Fruit fly (Drosophila melanogaster) whole organism, wandering third instar larva: ENCODE measurements around the gene RpL9.
A peak's percentile ranks its signal among the peaks of the same experiment; 100 is the strongest.

ENCODE experiments used
- Abd-B ChIP-seq: fragments of >200 bp; optimal IDR thresholded peaks from 2 replicates; lab custom pipeline; 2017; ENCODE audit warnings: missing biosample characterization, missing genetic modification characterization
- CG32264 ChIP-seq: fragments of 200-800 bp; sonication (Bioruptor generic); optimal IDR thresholded peaks from 2 replicates; lab custom pipeline; 2016; ENCODE audit warnings: missing biosample characterization, missing genetic modification characterization
- CG9705 ChIP-seq: fragments of 200-800 bp; sonication (Bioruptor generic); optimal IDR thresholded peaks from 2 replicates; lab custom pipeline; 2018; ENCODE audit warnings: missing biosample characterization, mild to moderate bottlenecking, missing genetic modification characterization
- CrebA ChIP-seq: fragments of 200-800 bp; sonication (Bioruptor generic); optimal IDR thresholded peaks from 2 replicates; lab custom pipeline; 2016; ENCODE audit warnings: missing biosample characterization, mild to moderate bottlenecking, missing genetic modification characterization, borderline replicate concordance
- Dfd ChIP-seq: fragments of >200 bp; optimal IDR thresholded peaks from 2 replicates; lab custom pipeline; 2017; ENCODE audit warnings: missing biosample characterization, missing genetic modification characterization
- Dif ChIP-seq: fragments of 200-275, 200-300 bp; sonication (Bioruptor generic); optimal IDR thresholded peaks from 2 replicates; lab custom pipeline; 2018; ENCODE audit warnings: missing biosample characterization, missing genetic modification characterization; ENCODE audit not compliant: partially characterized antibody
- GATAd ChIP-seq: sonication (Bioruptor generic); optimal IDR thresholded peaks from 2 replicates; lab custom pipeline; 2016; ENCODE audit warnings: missing biosample characterization, missing genetic modification characterization
- HLH106 ChIP-seq: fragments of 200-800 bp; optimal IDR thresholded peaks from 3 replicates; lab custom pipeline; 2019; ENCODE audit warnings: missing biosample characterization, mild to moderate bottlenecking, missing genetic modification characterization, moderate library complexity
- Hnf4 ChIP-seq: fragments of 200-800 bp; sonication (Bioruptor generic); optimal IDR thresholded peaks from 2 replicates; lab custom pipeline; 2016; ENCODE audit warnings: missing biosample characterization, mild to moderate bottlenecking, missing genetic modification characterization
- Hr78 ChIP-seq: fragments of >200 bp; optimal IDR thresholded peaks from 2 replicates; lab custom pipeline; 2017; ENCODE audit warnings: missing biosample characterization, missing genetic modification characterization
- Hr83 ChIP-seq: fragments of 200-300 bp; sonication (Bioruptor generic); optimal IDR thresholded peaks from 2 replicates; lab custom pipeline; 2016; ENCODE audit warnings: missing biosample characterization, mild to moderate bottlenecking, missing genetic modification characterization, moderate library complexity; ENCODE audit not compliant: poor library complexity, severe bottlenecking
- Jra ChIP-seq: sonication (Bioruptor generic); optimal IDR thresholded peaks from 2 replicates; lab custom pipeline; 2016; ENCODE audit warnings: missing biosample characterization, missing genetic modification characterization
- Mio ChIP-seq: sonication (Bioruptor generic); optimal IDR thresholded peaks from 2 replicates; lab custom pipeline; 2016; ENCODE audit warnings: missing biosample characterization, missing genetic modification characterization
- Myc ChIP-seq: fragments of >200 bp; optimal IDR thresholded peaks from 2 replicates; lab custom pipeline; 2017
- N ChIP-seq: fragments of >200 bp; optimal IDR thresholded peaks from 2 replicates; lab custom pipeline; 2018; ENCODE audit warnings: missing biosample characterization, missing external identifiers, missing genetic modification characterization
- OdsH ChIP-seq: fragments of 200-800 bp; sonication (Bioruptor generic); optimal IDR thresholded peaks from 2 replicates; lab custom pipeline; 2016; ENCODE audit warnings: missing biosample characterization, mild to moderate bottlenecking, missing genetic modification characterization
- Rel ChIP-seq, 2 experiments: fragments of 200-800 bp; sonication (Bioruptor generic) in 1 of 2; optimal IDR thresholded peaks; 2 replicates in 1 of 2; 3 replicates in 1 of 2; lab custom pipeline; 2016 to 2019; ENCODE audit warnings: mild to moderate bottlenecking in 2 of 2, missing biosample characterization in 2 of 2, missing genetic modification characterization in 2 of 2, moderate library complexity in 1 of 2
- Sp1 ChIP-seq: fragments of 200-800 bp; sonication (Bioruptor generic); optimal IDR thresholded peaks from 3 replicates; lab custom pipeline; 2019; ENCODE audit warnings: missing biosample characterization, mild to moderate bottlenecking, missing genetic modification characterization, moderate library complexity
- Vsx2 ChIP-seq: fragments of 200-300, 225-300 bp; sonication (Bioruptor generic); optimal IDR thresholded peaks from 2 replicates; lab custom pipeline; 2018; ENCODE audit warnings: missing biosample characterization, missing genetic modification characterization; ENCODE audit not compliant: partially characterized antibody
- br ChIP-seq: fragments of 200-800 bp; sonication (Bioruptor generic); optimal IDR thresholded peaks from 2 replicates; lab custom pipeline; 2016; ENCODE audit warnings: missing biosample characterization, missing genetic modification characterization
- brk ChIP-seq: fragments of 200-800 bp; sonication (Bioruptor generic); optimal IDR thresholded peaks from 2 replicates; lab custom pipeline; 2016; ENCODE audit warnings: missing biosample characterization, mild to moderate bottlenecking, missing genetic modification characterization
- dl ChIP-seq, 2 experiments: fragments of 175-275, 200-275 bp in 1 of 2; fragments of 200-275 bp in 1 of 2; sonication (Bioruptor generic); optimal IDR thresholded peaks; lab custom pipeline; 2018; ENCODE audit warnings: mild to moderate bottlenecking in 2 of 2, missing biosample characterization in 2 of 2, missing genetic modification characterization in 2 of 2, moderate library complexity in 2 of 2; ENCODE audit not compliant: partially characterized antibody in 2 of 2, insufficient read depth in 1 of 2
- dmrt93B ChIP-seq: fragments of 200-800 bp; sonication (Bioruptor generic); optimal IDR thresholded peaks from 2 replicates; lab custom pipeline; 2018; ENCODE audit warnings: missing biosample characterization, mild to moderate bottlenecking, missing genetic modification characterization
- dsf ChIP-seq: sonication (Bioruptor generic); optimal IDR thresholded peaks from 2 replicates; lab custom pipeline; 2016; ENCODE audit warnings: missing biosample characterization, missing genetic modification characterization, borderline replicate concordance
- ey ChIP-seq: fragments of 200-800 bp; sonication (Bioruptor generic); optimal IDR thresholded peaks from 2 replicates; lab custom pipeline; 2016; ENCODE audit warnings: missing biosample characterization, missing genetic modification characterization
- foxo ChIP-seq, 2 experiments: fragments of 200-800 bp; sonication (Bioruptor generic); optimal IDR thresholded peaks; 2 replicates in 1 of 2; 3 replicates in 1 of 2; lab custom pipeline; 2016 to 2017; ENCODE audit warnings: missing biosample characterization in 2 of 2, missing genetic modification characterization in 2 of 2
- fru ChIP-seq: fragments of 200-800 bp; sonication (Bioruptor generic); optimal IDR thresholded peaks from 3 replicates; lab custom pipeline; 2016; ENCODE audit warnings: missing biosample characterization, mild to moderate bottlenecking, missing genetic modification characterization
- h ChIP-seq: fragments of 200-800 bp; sonication (Bioruptor generic); optimal IDR thresholded peaks from 3 replicates; lab custom pipeline; 2016; ENCODE audit warnings: missing biosample characterization, mild to moderate bottlenecking, missing genetic modification characterization
- jim ChIP-seq: fragments of 175-275, 200-325 bp; sonication (Bioruptor generic); optimal IDR thresholded peaks from 2 replicates; lab custom pipeline; 2016; ENCODE audit warnings: missing biosample characterization, mild to moderate bottlenecking, missing genetic modification characterization
- lola ChIP-seq: fragments of >200 bp; optimal IDR thresholded peaks from 2 replicates; lab custom pipeline; 2017; ENCODE audit warnings: missing biosample characterization, missing genetic modification characterization
- pan ChIP-seq: fragments of >200 bp; optimal IDR thresholded peaks from 2 replicates; lab custom pipeline; 2017
- psq ChIP-seq: fragments of 200-800 bp; sonication (Bioruptor generic); optimal IDR thresholded peaks from 3 replicates; lab custom pipeline; 2017; ENCODE audit warnings: missing biosample characterization, mild to moderate bottlenecking, missing genetic modification characterization, moderate library complexity
- rgr ChIP-seq: fragments of 200-800 bp; sonication (Bioruptor generic); optimal IDR thresholded peaks from 3 replicates; lab custom pipeline; 2016; ENCODE audit warnings: missing biosample characterization, mild to moderate bottlenecking, missing genetic modification characterization
- sage ChIP-seq: fragments of 200-800 bp; sonication (Bioruptor generic); optimal IDR thresholded peaks from 2 replicates; lab custom pipeline; 2016; ENCODE audit warnings: missing biosample characterization, mild to moderate bottlenecking, missing genetic modification characterization
- sv ChIP-seq: fragments of 200-800 bp; sonication (Bioruptor generic); optimal IDR thresholded peaks from 3 replicates; lab custom pipeline; 2016; ENCODE audit warnings: missing biosample characterization, missing genetic modification characterization
- woc ChIP-seq: sonication (Bioruptor generic); optimal IDR thresholded peaks from 2 replicates; lab custom pipeline; 2016; ENCODE audit warnings: missing biosample characterization, mild to moderate bottlenecking, missing genetic modification characterization

Gene RpL9

dm6 chr2L:11046051-11046450 is 42.1 kb upstream of the RpL9 start:
- TF ChIP-seq CG9705 (GFP tag; lab: Kevin White, UChicago) = peak; percentile 24
- peak; percentile 73 for TF ChIP-seq Hr83 (GFP tag; lab: Kevin White, UChicago)
- TF ChIP-seq lola (GFP tag; lab: Kevin White, UChicago) = no peak
- no peak for TF ChIP-seq foxo (GFP tag; optimal IDR thresholded peaks at IDR 0.05; lab: Kevin White, UChicago)
- TF ChIP-seq Hnf4 = peak; percentile 31
- peak; percentile 17 for TF ChIP-seq HLH106 (tag; lab: Kevin White, UChicago)
- TF ChIP-seq h (GFP tag; lab: Kevin White, UChicago) = peak; percentile 70
- TF ChIP-seq woc (GFP tag; lab: Kevin White, UChicago) = no peak
- peak; percentile 34 for TF ChIP-seq rgr (GFP tag; lab: Kevin White, UChicago)
- TF ChIP-seq Rel (GFP tag; optimal IDR thresholded peaks at IDR 0.05; lab: Kevin White, UChicago) = no peak
- TF ChIP-seq Rel (tag; optimal IDR thresholded peaks at IDR 0.05; lab: Kevin White, UChicago) = peak; percentile 26
- no peak for TF ChIP-seq OdsH (GFP tag; lab: Kevin White, UChicago)
- peak; percentile 7 for TF ChIP-seq dmrt93B
- TF ChIP-seq Myc (lab: Kevin White, UChicago) = no peak
- TF ChIP-seq Dif (GFP tag; lab: Kevin White, UChicago) = no peak
- TF ChIP-seq, all 38 proteins: peak for 8

- TF ChIP-seq br (GFP tag; lab: Kevin White, UChicago) (peak; percentile 15), Hr83 (GFP tag; lab: Kevin White, UChicago) (peak; percentile 25), N (no peak), dsf (no peak), Jra (GFP tag; lab: Kevin White, UChicago) (no peak), Mio (GFP tag; lab: Kevin White, UChicago) (no peak), lola (GFP tag; lab: Kevin White, UChicago) (no peak), Hr78 (GFP tag; lab: Kevin White, UChicago) (no peak), HLH106 (tag; lab: Kevin White, UChicago) (no peak), psq (GFP tag; lab: Kevin White, UChicago) (peak; percentile 45), Dfd (GFP tag; lab: Kevin White, UChicago) (no peak), rgr (GFP tag; lab: Kevin White, UChicago) (no peak), Rel (GFP tag; optimal IDR thresholded peaks at IDR 0.05; lab: Kevin White, UChicago) (no peak), Rel (tag; optimal IDR thresholded peaks at IDR 0.05; lab: Kevin White, UChicago) (no peak), Myc (lab: Kevin White, UChicago) (no peak), OdsH (GFP tag; lab: Kevin White, UChicago) (no peak), CG32264 (GFP tag; lab: Kevin White, UChicago) (no peak), foxo (GFP tag; optimal IDR thresholded peaks at IDR 0.05; lab: Kevin White, UChicago) (no peak), sv (GFP tag; lab: Kevin White, UChicago) (no peak)
Observed at dm6 chr2L:11045467-11045914, 41.5 kb upstream of the RpL9 start.

- TF ChIP-seq rgr (GFP tag; lab: Kevin White, UChicago) = peak; percentile 87
- peak; percentile 16 for TF ChIP-seq Jra (GFP tag; lab: Kevin White, UChicago)
- TF ChIP-seq ey (GFP tag; lab: Kevin White, UChicago) = peak; percentile 90
- TF ChIP-seq h (GFP tag; lab: Kevin White, UChicago) = peak; percentile 72
- TF ChIP-seq Rel (GFP tag; optimal IDR thresholded peaks at IDR 0.05; lab: Kevin White, UChicago) = peak; percentile 30
- TF ChIP-seq Rel (tag; optimal IDR thresholded peaks at IDR 0.05; lab: Kevin White, UChicago) = peak; percentile 63
- TF ChIP-seq dmrt93B = peak; percentile 22
- TF ChIP-seq GATAd = no peak
- TF ChIP-seq Dfd (GFP tag; lab: Kevin White, UChicago) = peak; percentile 1
- TF ChIP-seq Hnf4 = peak; percentile 55
- peak; percentile 84 for TF ChIP-seq br (GFP tag; lab: Kevin White, UChicago)
- peak in 1 of 2 experiments; percentile 91 for TF ChIP-seq dl (GFP tag; optimal IDR thresholded peaks at IDR 0.05; lab: Kevin White, UChicago; ENCODE audit: insufficient read depth in 1 of 2, partially characterized antibody in 2 of 2)
- TF ChIP-seq brk (GFP tag; lab: Kevin White, UChicago) = peak; percentile 39
- TF ChIP-seq dsf = no peak
- no peak for TF ChIP-seq sv (GFP tag; lab: Kevin White, UChicago)
- peak; percentile 21 for TF ChIP-seq CG32264 (GFP tag; lab: Kevin White, UChicago)
- no peak for TF ChIP-seq jim (GFP tag; lab: Kevin White, UChicago)
- peak; percentile 70 for TF ChIP-seq Sp1 (GFP tag; lab: Kevin White, UChicago)
- no peak for TF ChIP-seq Mio (GFP tag; lab: Kevin White, UChicago)
- TF ChIP-seq sage (GFP tag; lab: Kevin White, UChicago) = peak; percentile 49
- peak; percentile 31 for TF ChIP-seq woc (GFP tag; lab: Kevin White, UChicago)
- TF ChIP-seq psq (GFP tag; lab: Kevin White, UChicago) = peak; percentile 79
- no peak for TF ChIP-seq N
- TF ChIP-seq CrebA (GFP tag; lab: Kevin White, UChicago) = no peak
- TF ChIP-seq pan (lab: Kevin White, UChicago) = no peak
- no peak for TF ChIP-seq Vsx2 (GFP tag; lab: Kevin White, UChicago)
- TF ChIP-seq Myc (lab: Kevin White, UChicago) = no peak
- TF ChIP-seq OdsH (GFP tag; lab: Kevin White, UChicago) = peak; percentile 87
- TF ChIP-seq lola (GFP tag; lab: Kevin White, UChicago) = no peak
- peak; percentile 58 for TF ChIP-seq CG9705 (GFP tag; lab: Kevin White, UChicago)
- TF ChIP-seq Hr83 (GFP tag; lab: Kevin White, UChicago) = peak; percentile 2
- peak in 1 of 2 experiments; percentile 88 for TF ChIP-seq foxo (GFP tag; optimal IDR thresholded peaks at IDR 0.05; lab: Kevin White, UChicago)
- peak; percentile 70 for TF ChIP-seq fru
- TF ChIP-seq HLH106 (tag; lab: Kevin White, UChicago) = peak; percentile 29
- TF ChIP-seq Abd-B (GFP tag; lab: Kevin White, UChicago) = no peak
- TF ChIP-seq Dif (GFP tag; lab: Kevin White, UChicago) = peak; percentile 78
- no peak for TF ChIP-seq Hr78 (GFP tag; lab: Kevin White, UChicago)
Observed at dm6 chr2L:11044678-11045466, 40.9 kb upstream of the RpL9 start.
